Fruit fly (Drosophila melanogaster): ENCODE data around the gene mbm.

mbm gene

DNA sequence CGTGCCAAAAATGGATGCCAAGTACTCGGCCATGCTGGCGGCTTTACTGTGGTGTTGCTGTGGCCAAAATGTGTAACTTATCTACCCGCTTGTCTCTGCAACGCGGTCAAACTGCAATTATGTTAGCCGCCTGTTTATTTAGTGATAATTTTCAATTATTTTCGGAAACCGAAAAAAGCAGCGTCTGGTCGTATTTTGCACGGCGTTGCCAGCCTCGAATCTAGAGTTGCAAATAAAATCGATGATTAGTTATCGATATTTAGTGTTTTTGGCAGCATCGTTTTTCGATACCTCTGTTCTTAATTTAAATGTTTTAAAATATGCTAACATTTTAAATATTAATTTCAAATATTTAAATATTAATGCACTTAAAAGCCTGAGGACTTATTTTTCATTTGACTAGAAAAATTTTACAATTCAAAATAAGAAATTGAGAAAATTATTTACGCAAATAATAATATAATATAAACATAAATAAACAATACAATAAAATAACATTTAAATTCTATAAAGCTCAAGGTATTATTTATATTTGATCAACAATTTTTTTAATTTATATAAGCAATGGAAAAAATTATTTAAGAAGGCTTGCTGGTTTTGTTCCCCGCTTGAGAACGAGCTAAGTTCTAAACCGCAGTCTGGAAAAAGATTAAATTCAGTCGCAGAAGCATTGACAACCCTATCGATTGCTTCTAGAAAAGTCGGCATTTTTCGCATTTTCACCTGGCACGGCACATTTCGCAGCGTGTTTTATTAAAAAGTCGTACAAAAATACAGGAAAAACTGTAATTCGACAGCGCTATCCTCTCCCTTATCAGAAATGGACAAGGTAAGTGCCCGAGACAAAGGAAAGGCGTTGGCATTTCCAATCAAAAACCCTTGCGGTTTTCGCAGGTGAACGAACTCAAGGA, 21.2 kb upstream of the mbm start, which contains the start of the genes U2af38 and Stip1:
U2af38 (minus strand) TSS at position 230 of the 911 bp plus-strand sequence.
Stip1 (plus strand) TSS at position 671 of the 911 bp plus-strand sequence.
- TF ChIP-seq Hr83 (GFP tag; optimal IDR thresholded peaks at IDR 0.05; ENCODE audit: poor library complexity, severe bottlenecking): peak; percentile 29
- peak; percentile 28 for TF ChIP-seq Sp1 (GFP tag; optimal IDR thresholded peaks at IDR 0.05)
- no peak for TF ChIP-seq dsf (GFP tag; optimal IDR thresholded peaks at IDR 0.05; ENCODE audit: borderline replicate concordance)
- peak; percentile 14 for TF ChIP-seq HLH106 (tag; optimal IDR thresholded peaks at IDR 0.05)
- TF ChIP-seq rgr (GFP tag; optimal IDR thresholded peaks at IDR 0.05): peak; percentile 36
- peak; percentile 6 for TF ChIP-seq sv (GFP tag; optimal IDR thresholded peaks at IDR 0.05)

DNA sequence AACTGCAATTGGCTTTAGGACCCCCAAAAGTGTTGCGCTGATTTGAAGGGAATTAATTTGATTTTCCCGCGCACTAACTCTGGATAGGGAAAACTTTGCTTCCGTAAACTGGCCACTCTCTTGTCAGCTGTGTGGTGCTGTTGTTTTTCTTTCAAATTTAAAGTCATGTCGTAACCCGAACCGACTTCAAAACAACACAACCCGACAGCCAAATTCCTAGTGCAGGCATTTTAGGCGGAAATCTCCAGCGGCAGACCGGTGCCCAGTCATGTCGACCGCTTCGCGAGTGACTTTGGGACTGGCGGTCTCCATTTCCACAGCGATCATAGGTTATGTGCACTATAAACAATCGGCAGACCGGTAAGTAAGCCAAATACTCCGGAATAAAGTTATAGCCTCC, 18.8 kb upstream of the mbm start, which contains the start of gene CG11562:
CG11562 (plus strand) TSS at position 119 of the 400 bp plus-strand sequence.
- no peak for TF ChIP-seq Dfd (GFP tag; optimal IDR thresholded peaks at IDR 0.05)
- no peak for TF ChIP-seq CG9705 (GFP tag; optimal IDR thresholded peaks at IDR 0.05)
- no peak for TF ChIP-seq pan (optimal IDR thresholded peaks at IDR 0.05)
- no peak for TF ChIP-seq Rel (GFP tag; optimal IDR thresholded peaks at IDR 0.05)
- no peak for TF ChIP-seq Rel (tag; optimal IDR thresholded peaks at IDR 0.05)
- no peak for TF ChIP-seq Hr83 (GFP tag; optimal IDR thresholded peaks at IDR 0.05; ENCODE audit: poor library complexity, severe bottlenecking)
- no peak for TF ChIP-seq usp (GFP tag; optimal IDR thresholded peaks at IDR 0.05)
- no peak for TF ChIP-seq CrebA (GFP tag; optimal IDR thresholded peaks at IDR 0.05; ENCODE audit: borderline replicate concordance)
- no peak for TF ChIP-seq rgr (GFP tag; optimal IDR thresholded peaks at IDR 0.05)
- no peak for TF ChIP-seq brk (GFP tag; optimal IDR thresholded peaks at IDR 0.05)
- TF ChIP-seq GATAd (GFP tag; optimal IDR thresholded peaks at IDR 0.05): no peak
- TF ChIP-seq psq (GFP tag; optimal IDR thresholded peaks at IDR 0.05): no peak
- no peak for TF ChIP-seq sv (GFP tag; optimal IDR thresholded peaks at IDR 0.05)

DNA sequence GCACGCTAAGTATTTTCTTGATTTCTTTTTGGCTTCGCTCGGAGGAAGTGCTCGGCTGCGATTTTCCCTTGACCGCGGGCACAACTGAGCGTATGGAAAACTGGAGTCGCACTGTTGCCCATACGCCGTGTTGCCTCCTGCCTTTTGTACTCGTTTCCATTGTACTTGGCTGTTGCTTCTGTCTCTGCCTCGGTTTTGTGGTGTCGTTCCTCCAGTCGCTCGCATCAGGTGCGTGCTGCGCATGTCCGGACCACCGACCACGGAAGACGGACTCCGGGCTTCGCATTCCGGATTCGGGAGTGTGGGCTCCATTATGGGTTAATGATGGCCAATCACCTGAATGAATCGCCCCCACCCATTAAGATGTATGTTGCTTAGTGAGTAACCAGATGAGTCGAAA, 18.1 kb upstream of the mbm start, which contains the start of gene CG3625:
CG3625 (minus strand) TSS at position 139 of the 400 bp plus-strand sequence.
- no peak for TF ChIP-seq brk (GFP tag; optimal IDR thresholded peaks at IDR 0.05)
- no peak for TF ChIP-seq Myc (optimal IDR thresholded peaks at IDR 0.05)
- TF ChIP-seq jim (GFP tag; optimal IDR thresholded peaks at IDR 0.05): no peak
- TF ChIP-seq rgr (GFP tag; optimal IDR thresholded peaks at IDR 0.05): no peak
- no peak for TF ChIP-seq dsf (GFP tag; optimal IDR thresholded peaks at IDR 0.05; ENCODE audit: borderline replicate concordance)

DNA sequence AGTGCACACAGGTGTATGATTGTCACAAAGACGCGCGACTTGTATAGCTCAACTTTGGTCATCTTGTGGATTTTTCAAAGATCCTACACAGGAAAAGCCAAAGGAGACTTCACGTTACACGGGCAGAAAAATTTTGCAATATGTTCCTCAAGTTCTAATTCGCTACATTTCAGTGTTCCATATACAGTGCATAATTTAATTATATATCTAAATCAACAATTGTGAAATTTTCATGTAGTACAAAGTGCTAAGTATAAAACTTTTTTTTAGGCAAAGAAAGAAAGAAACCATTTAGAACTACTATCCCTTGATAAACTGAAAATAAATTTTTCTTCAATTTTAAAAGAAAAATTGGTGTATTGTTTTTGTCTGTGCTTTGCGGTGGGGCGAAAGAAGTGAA, 17.4 kb upstream of the mbm start:
- no peak for TF ChIP-seq CG9705 (GFP tag; optimal IDR thresholded peaks at IDR 0.05)
- TF ChIP-seq psq (GFP tag; optimal IDR thresholded peaks at IDR 0.05): no peak
- no peak for TF ChIP-seq Hnf4 (GFP tag; optimal IDR thresholded peaks at IDR 0.05)
- TF ChIP-seq Myc (optimal IDR thresholded peaks at IDR 0.05): no peak
- TF ChIP-seq sv (GFP tag; optimal IDR thresholded peaks at IDR 0.05): no peak
- no peak for TF ChIP-seq HLH106 (tag; optimal IDR thresholded peaks at IDR 0.05)
- no peak for TF ChIP-seq br (GFP tag; optimal IDR thresholded peaks at IDR 0.05)

DNA sequence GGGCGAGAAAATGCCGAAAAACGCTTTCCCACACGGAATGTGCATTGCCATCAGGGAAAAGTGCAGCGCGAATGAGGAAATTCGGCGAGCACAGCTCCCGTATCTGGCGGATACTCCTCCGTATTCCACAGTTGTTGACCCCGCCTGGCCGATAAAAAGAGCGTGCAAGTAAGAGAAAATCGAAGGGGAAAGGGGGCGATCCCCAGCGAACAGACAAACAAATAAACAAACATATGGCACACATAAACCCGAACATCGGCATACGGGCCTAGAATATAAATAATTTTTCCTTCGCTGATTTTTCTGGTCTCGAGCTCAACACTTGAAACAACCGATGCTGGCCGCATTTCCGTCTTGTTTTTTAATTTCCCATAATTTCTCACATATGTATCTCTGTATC, 16.9 kb upstream of the mbm start:
- TF ChIP-seq HLH106 (tag; optimal IDR thresholded peaks at IDR 0.05) (no peak), CG9705 (GFP tag; optimal IDR thresholded peaks at IDR 0.05) (no peak), Rel (GFP tag; optimal IDR thresholded peaks at IDR 0.05) (no peak), Rel (tag; optimal IDR thresholded peaks at IDR 0.05) (no peak), Sp1 (GFP tag; optimal IDR thresholded peaks at IDR 0.05) (no peak), Abd-B (GFP tag; optimal IDR thresholded peaks at IDR 0.05) (no peak), Hr83 (GFP tag; optimal IDR thresholded peaks at IDR 0.05; ENCODE audit: poor library complexity, severe bottlenecking) (no peak), Dfd (GFP tag; optimal IDR thresholded peaks at IDR 0.05) (no peak), Jra (GFP tag; optimal IDR thresholded peaks at IDR 0.05) (no peak), usp (GFP tag; optimal IDR thresholded peaks at IDR 0.05) (no peak), brk (GFP tag; optimal IDR thresholded peaks at IDR 0.05) (no peak)

DNA sequence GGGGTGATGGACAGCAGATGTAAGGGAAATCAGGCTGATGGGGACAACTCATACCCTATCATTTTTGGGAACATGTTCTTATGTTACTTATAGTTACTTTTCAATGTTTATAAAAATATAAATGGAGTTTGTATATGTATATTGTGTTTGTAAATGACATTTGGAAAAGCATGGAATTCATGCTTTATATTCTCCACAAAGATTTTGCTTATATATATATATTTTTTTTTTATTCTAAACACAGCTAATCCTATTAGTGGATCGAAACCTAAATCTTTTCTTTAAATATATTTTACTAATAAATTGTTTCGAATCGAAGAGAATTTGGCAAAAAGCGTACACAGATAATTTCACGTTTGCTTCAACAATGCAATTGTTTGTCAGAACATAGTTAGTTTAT, 15.5 kb upstream of the mbm start, which contains the start of gene Amnionless:
Amnionless (minus strand) TSS at position 101 of the 400 bp plus-strand sequence.
- no peak for TF ChIP-seq OdsH (GFP tag; optimal IDR thresholded peaks at IDR 0.05)

DNA sequence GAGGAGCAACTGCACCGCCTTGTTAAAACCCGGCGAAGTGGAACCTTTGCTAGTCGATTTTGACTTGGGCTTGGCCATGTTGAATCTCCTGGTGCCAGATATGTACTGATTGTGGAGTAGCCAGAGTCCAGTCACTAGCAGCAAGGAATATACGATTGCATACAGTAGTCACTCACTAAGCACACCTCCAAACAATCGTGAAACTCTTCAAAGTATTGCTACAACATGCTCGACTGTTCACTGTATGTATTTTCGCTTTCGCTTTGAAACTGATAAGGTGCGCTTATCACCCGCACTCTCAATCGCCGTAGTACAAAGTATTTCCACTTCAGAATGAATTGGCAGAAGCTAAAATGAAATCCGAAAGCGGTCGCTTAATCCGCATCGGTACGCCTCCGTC, 12.9 kb upstream of the mbm start:
- TF ChIP-seq Vsx2 (GFP tag; optimal IDR thresholded peaks at IDR 0.05; ENCODE audit: partially characterized antibody) (no peak), foxo (GFP tag; optimal IDR thresholded peaks at IDR 0.05) (peak; percentile 70 to 96), jim (GFP tag; optimal IDR thresholded peaks at IDR 0.05) (peak; percentile 13), fru (GFP tag; optimal IDR thresholded peaks at IDR 0.05) (peak; percentile 90), dl (GFP tag; optimal IDR thresholded peaks at IDR 0.05; ENCODE audit: insufficient read depth in 1 of 2, partially characterized antibody in 2 of 2) (no peak), CrebA (GFP tag; optimal IDR thresholded peaks at IDR 0.05; ENCODE audit: borderline replicate concordance) (no peak), psq (GFP tag; optimal IDR thresholded peaks at IDR 0.05) (peak; percentile 93), Rel (GFP tag; optimal IDR thresholded peaks at IDR 0.05) (peak; percentile 52), Rel (tag; optimal IDR thresholded peaks at IDR 0.05) (peak; percentile 74), tai (GFP tag; optimal IDR thresholded peaks at IDR 0.05) (no peak), Sp1 (GFP tag; optimal IDR thresholded peaks at IDR 0.05) (peak; percentile 83), usp (GFP tag; optimal IDR thresholded peaks at IDR 0.05) (no peak), N (GFP tag; optimal IDR thresholded peaks at IDR 0.05) (no peak), br (GFP tag; optimal IDR thresholded peaks at IDR 0.05) (peak; percentile 92), brk (GFP tag; optimal IDR thresholded peaks at IDR 0.05) (no peak), Dfd (GFP tag; optimal IDR thresholded peaks at IDR 0.05) (no peak), CG9705 (GFP tag; optimal IDR thresholded peaks at IDR 0.05) (peak; percentile 58), Mio (GFP tag; optimal IDR thresholded peaks at IDR 0.05) (peak; percentile 66), Hnf4 (GFP tag; optimal IDR thresholded peaks at IDR 0.05) (peak; percentile 98), dsf (GFP tag; optimal IDR thresholded peaks at IDR 0.05; ENCODE audit: borderline replicate concordance) (peak; percentile 16), Jra (GFP tag; optimal IDR thresholded peaks at IDR 0.05) (peak; percentile 81), Abd-B (GFP tag; optimal IDR thresholded peaks at IDR 0.05) (no peak), pan (optimal IDR thresholded peaks at IDR 0.05) (no peak)

All from whole organism, wandering third instar larva.